Worm (Caenorhabditis elegans): Measurements from ENCODE around the gene T21E8.6.

T21E8.6 gene

ce11 chrX:10914421-10915277, 32.6 kb downstream of the T21E8.6 start:
- no peak for TF ChIP-seq unc-120 (tag; optimal IDR thresholded peaks at IDR 0.05; ENCODE audit: poor library complexity, severe bottlenecking)
- peak; percentile 43 for TF ChIP-seq hlh-1 (tag; optimal IDR thresholded peaks at IDR 0.05)
- TF ChIP-seq blmp-1 (tag; optimal IDR thresholded peaks at IDR 0.05) = no peak

DNA sequence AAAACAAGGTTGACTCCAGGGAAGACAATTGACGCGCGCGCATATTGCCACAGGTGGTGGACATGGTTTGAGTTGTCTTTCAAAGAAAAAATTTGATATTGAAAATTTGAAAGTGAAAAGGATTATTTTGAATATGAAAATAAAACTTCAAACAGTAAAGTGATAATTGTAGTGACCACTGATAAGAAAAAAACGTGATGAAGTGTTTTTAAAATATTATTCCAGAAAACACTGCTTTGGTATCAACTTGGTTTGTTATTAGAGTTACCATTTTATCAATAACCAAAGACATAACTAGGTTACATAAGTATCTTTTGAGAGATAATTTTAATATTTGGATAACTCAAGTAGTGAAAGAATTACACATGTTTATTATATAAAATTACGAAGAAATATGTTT, 34.1 kb downstream of the T21E8.6 start:
- TF ChIP-seq ztf-11 (tag; optimal IDR thresholded peaks at IDR 0.05) (no peak), unc-39 (tag; optimal IDR thresholded peaks at IDR 0.05) (no peak), nhr-28 (tag; optimal IDR thresholded peaks at IDR 0.05) (no peak), mab-5 (tag; optimal IDR thresholded peaks at IDR 0.05) (no peak), drap-1 (GFP tag; optimal IDR thresholded peaks at IDR 0.05) (no peak), cnd-1 (tag; optimal IDR thresholded peaks at IDR 0.05) (no peak), nhr-2 (tag; optimal IDR thresholded peaks at IDR 0.05) (no peak), mls-2 (tag; optimal IDR thresholded peaks at IDR 0.05) (no peak), pha-4 (tag; optimal IDR thresholded peaks at IDR 0.05) (no peak), ceh-39 (tag; optimal IDR thresholded peaks at IDR 0.05) (no peak), sem-2 (GFP tag; optimal IDR thresholded peaks at IDR 0.05) (no peak), ces-1 (GFP tag; optimal IDR thresholded peaks at IDR 0.05) (no peak), unc-62 (GFP tag; optimal IDR thresholded peaks at IDR 0.05) (no peak), lsy-2 (tag; optimal IDR thresholded peaks at IDR 0.05) (no peak), ceh-43 (GFP tag; optimal IDR thresholded peaks at IDR 0.05) (no peak), tbx-8 (GFP tag; optimal IDR thresholded peaks at IDR 0.05) (no peak)

DNA sequence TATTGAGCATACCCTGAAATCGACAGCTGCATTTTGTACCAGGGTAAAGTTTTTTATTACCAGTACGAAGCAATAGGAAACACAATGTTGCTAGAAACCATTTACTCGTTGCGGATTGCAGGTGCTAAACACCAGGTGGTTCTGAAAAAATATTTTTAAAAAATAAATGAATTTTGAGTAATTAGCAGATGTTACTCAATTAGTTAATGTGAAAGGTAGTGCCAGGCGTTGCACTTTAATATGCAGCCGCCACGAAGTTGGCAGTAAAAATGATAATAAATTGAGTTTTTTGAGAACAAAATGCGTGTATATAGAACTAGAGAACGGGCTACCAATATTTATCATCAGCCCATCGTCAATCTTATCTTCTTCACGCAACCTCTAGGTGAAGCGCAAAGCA, 37.5 kb downstream of the T21E8.6 start, which contains the start of gene nstp-9:
Gene nstp-9, minus strand, starts transcription at position 101 of the 400 bp plus-strand sequence.
- TF ChIP-seq cnd-1 (tag; optimal IDR thresholded peaks at IDR 0.05) (no peak), tbx-8 (GFP tag; optimal IDR thresholded peaks at IDR 0.05) (no peak), zip-8 (tag; optimal IDR thresholded peaks at IDR 0.05) (no peak), ceh-39 (tag; optimal IDR thresholded peaks at IDR 0.05) (no peak), ceh-43 (GFP tag; optimal IDR thresholded peaks at IDR 0.05) (no peak), sptf-1 (tag; optimal IDR thresholded peaks at IDR 0.05) (no peak), elt-3 (tag; optimal IDR thresholded peaks at IDR 0.05) (no peak), sem-2 (GFP tag; optimal IDR thresholded peaks at IDR 0.05) (no peak), drap-1 (GFP tag; optimal IDR thresholded peaks at IDR 0.05) (no peak), unc-39 (tag; optimal IDR thresholded peaks at IDR 0.05) (no peak), bed-3 (GFP tag; optimal IDR thresholded peaks at IDR 0.05) (no peak), snpc-4 (tag; optimal IDR thresholded peaks at IDR 0.05) (no peak), hlh-1 (tag; optimal IDR thresholded peaks at IDR 0.05) (no peak), elt-1 (tag; optimal IDR thresholded peaks at IDR 0.05; ENCODE audit: borderline replicate concordance, insufficient read depth) (no peak), mab-5 (tag; optimal IDR thresholded peaks at IDR 0.05) (no peak), mls-2 (tag; optimal IDR thresholded peaks at IDR 0.05) (no peak)

ce11 chrX:10924031-10924430, 41.9 kb downstream of the T21E8.6 start:
- TF ChIP-seq hlh-1 (tag; optimal IDR thresholded peaks at IDR 0.05) = no peak
- TF ChIP-seq cnd-1 (tag; optimal IDR thresholded peaks at IDR 0.05) = no peak
- TF ChIP-seq mab-5 (tag; optimal IDR thresholded peaks at IDR 0.05) = no peak
- no peak for TF ChIP-seq nhr-28 (tag; optimal IDR thresholded peaks at IDR 0.05)
- TF ChIP-seq M03D4.4 (tag; optimal IDR thresholded peaks at IDR 0.05) = no peak
- no peak for TF ChIP-seq bed-3 (GFP tag; optimal IDR thresholded peaks at IDR 0.05)
- TF ChIP-seq ceh-39 (tag; optimal IDR thresholded peaks at IDR 0.05) = no peak
- TF ChIP-seq ceh-43 (GFP tag; optimal IDR thresholded peaks at IDR 0.05) = no peak
- no peak for TF ChIP-seq ztf-11 (tag; optimal IDR thresholded peaks at IDR 0.05)
- no peak for TF ChIP-seq unc-39 (tag; optimal IDR thresholded peaks at IDR 0.05)
- no peak for TF ChIP-seq ces-1 (GFP tag; optimal IDR thresholded peaks at IDR 0.05)
- no peak for TF ChIP-seq ham-2 (GFP tag; optimal IDR thresholded peaks at IDR 0.05)
- no peak for TF ChIP-seq elt-3 (tag; optimal IDR thresholded peaks at IDR 0.05)

DNA sequence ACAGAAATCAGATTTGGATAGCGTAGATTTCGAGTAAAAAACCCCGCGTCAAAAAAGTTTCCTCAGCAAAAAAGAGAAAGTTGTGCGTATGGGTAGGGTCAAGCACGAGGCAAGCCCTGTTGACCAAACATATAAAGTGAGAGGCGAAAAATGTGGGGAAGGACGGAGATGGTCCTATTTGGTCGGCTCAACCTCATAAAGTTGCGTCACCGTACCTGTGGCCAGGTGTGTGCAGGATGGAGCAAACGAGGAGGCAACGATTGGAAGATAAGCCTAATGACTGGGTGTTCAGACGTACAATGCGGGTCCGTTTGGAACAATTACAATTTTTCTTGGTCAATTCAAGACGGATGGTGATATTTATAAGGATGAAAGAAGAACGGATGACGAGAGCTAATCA, 45.1 kb downstream of the T21E8.6 start:
- TF ChIP-seq lin-32 (GFP tag; optimal IDR thresholded peaks at IDR 0.05) (peak; percentile 68), sptf-1 (tag; optimal IDR thresholded peaks at IDR 0.05) (no peak), bed-3 (GFP tag; optimal IDR thresholded peaks at IDR 0.05) (no peak), nhr-2 (tag; optimal IDR thresholded peaks at IDR 0.05) (peak; percentile 57), tbx-8 (GFP tag; optimal IDR thresholded peaks at IDR 0.05) (no peak), unc-39 (tag; optimal IDR thresholded peaks at IDR 0.05) (no peak), nhr-28 (tag; optimal IDR thresholded peaks at IDR 0.05) (no peak), hlh-1 (tag; optimal IDR thresholded peaks at IDR 0.05) (no peak), ces-1 (GFP tag; optimal IDR thresholded peaks at IDR 0.05) (no peak), unc-62 (GFP tag; optimal IDR thresholded peaks at IDR 0.05) (no peak), cnd-1 (tag; optimal IDR thresholded peaks at IDR 0.05) (no peak), zip-8 (tag; optimal IDR thresholded peaks at IDR 0.05) (peak; percentile 34)
